Comparison of ENCODE assay signal across 4 worm cellular contexts in genomic region chrIV:10468662-10469061, ce11.
TF ChIP-seq lines count a peak whose summit lies in the region.

No protein-coding gene starts in this region.

TF ChIP-seq in whole organism, L2 larva, 48 proteins besides CTCF, POLR2A, EP300 and RAD21:
- peak; percentile 58 for TF ChIP-seq fos-1 (tag; optimal IDR thresholded peaks at IDR 0.05; lab: Kevin White, UChicago)
- no peak for TF ChIP-seq ztf-4 (tag; optimal IDR thresholded peaks at IDR 0.05; lab: Kevin White, UChicago)
- no peak for TF ChIP-seq unc-55 (GFP tag; optimal IDR thresholded peaks at IDR 0.05; lab: Kevin White, UChicago)
- TF ChIP-seq ama-1 (optimal IDR thresholded peaks at IDR 0.05; lab: Kevin White, UChicago), result no peak

TF ChIP-seq in whole organism, L3 larva, 47 proteins besides CTCF, POLR2A, EP300 and RAD21:
- TF ChIP-seq ceh-82 (tag; optimal IDR thresholded peaks at IDR 0.05; lab: Kevin White, UChicago), result no peak
- TF ChIP-seq egl-5 (tag; optimal IDR thresholded peaks at IDR 0.05; lab: Kevin White, UChicago), result no peak
- peak; percentile 45 for TF ChIP-seq pqm-1 (tag; optimal IDR thresholded peaks at IDR 0.05; lab: Kevin White, UChicago)

TF ChIP-seq in whole organism, L4 larva, 104 proteins besides CTCF, POLR2A, EP300 and RAD21:
- TF ChIP-seq zfp-2 (tag; optimal IDR thresholded peaks at IDR 0.05; lab: Kevin White, UChicago) (no peak), daf-12 (tag; optimal IDR thresholded peaks at IDR 0.05; lab: Kevin White, UChicago) (no peak), dmd-8 (GFP tag; IDR thresholded peaks at IDR 0.05; lab: Robert Waterston, UW) (no peak), dmd-6 (GFP tag; IDR thresholded peaks at IDR 0.05; lab: Robert Waterston, UW) (peak; percentile 64; the same call in 1 of the 2 replicates), lin-13 (GFP tag; optimal IDR thresholded peaks at IDR 0.05; lab: Kevin White, UChicago) (no peak), hlh-11 (tag; optimal IDR thresholded peaks at IDR 0.05; lab: Kevin White, UChicago) (peak; percentile 38), nhr-28 (tag; optimal IDR thresholded peaks at IDR 0.05; lab: Kevin White, UChicago) (peak; percentile 47), ceh-20 (GFP tag; IDR thresholded peaks at IDR 0.05; lab: Robert Waterston, UW) (no peak), pqm-1 (tag; optimal IDR thresholded peaks at IDR 0.05; lab: Kevin White, UChicago) (peak; percentile 22), dve-1 (tag; optimal IDR thresholded peaks at IDR 0.05; lab: Kevin White, UChicago; ENCODE audit: insufficient read depth) (no peak), zip-2 (tag; optimal IDR thresholded peaks at IDR 0.05; lab: Kevin White, UChicago) (no peak)

TF ChIP-seq in whole organism, young adult, 124 proteins besides CTCF, POLR2A, EP300 and RAD21:
- peak; percentile 59 for TF ChIP-seq nhr-80 (tag; optimal IDR thresholded peaks at IDR 0.05; lab: Kevin White, UChicago)
- TF ChIP-seq Y67H2A.10 (GFP tag; conservative IDR thresholded peaks at IDR 0.05; lab: Robert Waterston, UW), result no peak
